Worm (Caenorhabditis elegans): ENCODE measurements around the gene epac-1.
A peak's percentile ranks its signal among the peaks of the same experiment; 100 is the strongest.

ce11 chrIII:10187840-10188239, 1.2 kb upstream of the epac-1 start:
- no peak for TF ChIP-seq ama-1 (optimal IDR thresholded peaks at IDR 0.05)
- no peak for TF ChIP-seq R02D3.7 (tag; optimal IDR thresholded peaks at IDR 0.05)
- no peak for TF ChIP-seq unc-62 (GFP tag; optimal IDR thresholded peaks at IDR 0.05)
- TF ChIP-seq ZK546.5 (tag; optimal IDR thresholded peaks at IDR 0.05), result no peak
- no peak for TF ChIP-seq nhr-237 (tag; optimal IDR thresholded peaks at IDR 0.05)
- no peak for TF ChIP-seq unc-39 (tag; optimal IDR thresholded peaks at IDR 0.05)
- no peak for TF ChIP-seq lin-11 (tag; optimal IDR thresholded peaks at IDR 0.05)
- TF ChIP-seq mdl-1 (tag; optimal IDR thresholded peaks at IDR 0.05), result no peak
- TF ChIP-seq lin-39 (tag; optimal IDR thresholded peaks at IDR 0.05), result no peak
- peak; percentile 20 for TF ChIP-seq zag-1 (tag; optimal IDR thresholded peaks at IDR 0.05)
